Worm (Caenorhabditis elegans) whole organism, L4 larva: Measurements from ENCODE around the gene glb-12.

Source experiments
- Y105C5A.15 ChIP-seq: fragments of 200-800 bp; sonication (Bioruptor generic); IDR thresholded peaks from 2 replicates; pipeline ENCODE4 v1.3.6; 2022; ENCODE audit warnings: missing genetic modification characterization, missing compliant biosample characterization
- aha-1 ChIP-seq: fragments of 150-350 bp; peaks from one replicate; lab custom pipeline; 2014; ENCODE audit warnings: missing biosample characterization, missing genetic modification characterization
- arid-1 ChIP-seq: fragments of 200-800 bp; sonication (Bioruptor generic); conservative IDR thresholded peaks from 2 replicates; pipeline ENCODE4 v1.3.6; 2022; ENCODE audit warnings: missing genetic modification reagents, missing genetic modification characterization, missing compliant biosample characterization
- attf-4 ChIP-seq: sonication (generic microtip); optimal IDR thresholded peaks from 3 replicates; lab custom pipeline; 2017; ENCODE audit warnings: missing biosample characterization, missing genetic modification characterization
- ceh-62 ChIP-seq: sonication (generic microtip); optimal IDR thresholded peaks from 2 replicates; lab custom pipeline; 2017; ENCODE audit warnings: missing biosample characterization, missing genetic modification characterization
- ces-1 ChIP-seq: fragments of 150-350 bp; sonication (generic microtip); optimal IDR thresholded peaks from 4 replicates; lab custom pipeline; 2014; ENCODE audit warnings: missing biosample characterization, missing genetic modification reagents, missing genetic modification characterization
- ctbp-1 ChIP-seq: fragments of 200-800 bp; sonication (Bioruptor generic); IDR thresholded peaks from 2 replicates; pipeline ENCODE4 v1.3.6; 2022; ENCODE audit warnings: missing genetic modification reagents, missing genetic modification characterization, missing compliant biosample characterization
- dmd-9 ChIP-seq: fragments of 200-800 bp; sonication (Bioruptor generic); IDR thresholded peaks from 2 replicates; pipeline ENCODE4 v1.3.6; 2022; ENCODE audit warnings: missing genetic modification reagents, missing genetic modification characterization, missing compliant biosample characterization
- dpl-1 ChIP-seq: fragments of 150-350 bp; optimal IDR thresholded peaks from 2 replicates; lab custom pipeline; 2014; ENCODE audit warnings: missing biosample characterization, missing genetic modification reagents, missing genetic modification characterization
- dve-1 ChIP-seq: sonication (generic microtip); optimal IDR thresholded peaks from 2 replicates; lab custom pipeline; 2017; ENCODE audit warnings: antibody characterized with exemption, mild to moderate bottlenecking, missing genetic modification characterization, missing compliant biosample characterization; ENCODE audit not compliant: insufficient read depth
- fkh-10 ChIP-seq: fragments of 150-350 bp; optimal IDR thresholded peaks from 2 replicates; lab custom pipeline; 2014; ENCODE audit warnings: missing biosample characterization, missing genetic modification reagents, missing genetic modification characterization
- hlh-30 ChIP-seq: sonication (generic microtip); optimal IDR thresholded peaks from 2 replicates; lab custom pipeline; 2017; ENCODE audit warnings: antibody characterized with exemption, mild to moderate bottlenecking, missing genetic modification characterization, missing compliant biosample characterization; ENCODE audit not compliant: insufficient read depth
- lim-7 ChIP-seq: fragments of 200-800 bp; sonication (Bioruptor generic); IDR thresholded peaks from 2 replicates; pipeline ENCODE4 v1.3.6; 2022; ENCODE audit warnings: missing genetic modification characterization, missing compliant biosample characterization
- lin-29 ChIP-seq: fragments of 200-800 bp; sonication (Bioruptor generic); IDR thresholded peaks from 2 replicates; pipeline ENCODE4 v1.3.6; 2022; ENCODE audit warnings: missing genetic modification reagents, missing genetic modification characterization, missing compliant biosample characterization
- lin-38 ChIP-seq: fragments of 200-800 bp; sonication (Bioruptor generic); IDR thresholded peaks from 2 replicates; pipeline ENCODE4 v1.3.6; 2022; ENCODE audit warnings: missing genetic modification reagents, missing genetic modification characterization, missing compliant biosample characterization
- mep-1 ChIP-seq: fragments of 150-350 bp; sonication (generic microtip); optimal IDR thresholded peaks from 3 replicates; lab custom pipeline; 2014; ENCODE audit warnings: missing biosample characterization, missing genetic modification characterization
- nhr-111 ChIP-seq: fragments of 200-800 bp; sonication (Bioruptor generic); optimal IDR thresholded peaks from 2 replicates; lab custom pipeline; 2018; ENCODE audit warnings: mild to moderate bottlenecking, missing genetic modification characterization, missing compliant biosample characterization
- nhr-25 ChIP-seq: sonication (generic microtip); optimal IDR thresholded peaks from 2 replicates; lab custom pipeline; 2017; ENCODE audit warnings: missing genetic modification characterization, mild to moderate bottlenecking, missing compliant biosample characterization, antibody characterized with exemption, moderate library complexity, borderline replicate concordance; ENCODE audit not compliant: insufficient read depth
- nhr-41 ChIP-seq: fragments of 200-800 bp; sonication (Bioruptor generic); IDR thresholded peaks from 2 replicates; pipeline ENCODE4 v1.3.6; 2022; ENCODE audit warnings: missing genetic modification reagents, missing genetic modification characterization, missing compliant biosample characterization
- nhr-76 ChIP-seq: fragments of 150-350 bp; optimal IDR thresholded peaks from 2 replicates; lab custom pipeline; 2014; ENCODE audit warnings: missing biosample characterization, missing genetic modification characterization
- pha-4 ChIP-seq, 2 experiments: fragments of 150-350 bp in 1 of 2; fragments of 200-800 bp in 1 of 2; sonication (Bioruptor generic) in 1 of 2; IDR thresholded peaks in 1 of 2; optimal IDR thresholded peaks in 1 of 2; 2 replicates each; pipeline versions ENCODE4 v1.3.6 to Lab custom; 2014 to 2022; ENCODE audit warnings: missing genetic modification characterization in 2 of 2, missing genetic modification reagents in 2 of 2, missing biosample characterization in 1 of 2, missing compliant biosample characterization in 1 of 2
- set-16 ChIP-seq: fragments of 200-800 bp; sonication (Bioruptor generic); IDR thresholded peaks from 2 replicates; pipeline ENCODE4 v1.3.6; 2022; ENCODE audit warnings: missing genetic modification reagents, missing genetic modification characterization, missing compliant biosample characterization
- snpc-4 ChIP-seq: fragments of 150-350 bp; optimal IDR thresholded peaks from 2 replicates; lab custom pipeline; 2014; ENCODE audit warnings: missing biosample characterization, missing genetic modification characterization
- spr-3 ChIP-seq: fragments of 200-800 bp; sonication (Bioruptor generic); optimal IDR thresholded peaks from 2 replicates; lab custom pipeline; 2018; ENCODE audit warnings: mild to moderate bottlenecking, missing genetic modification characterization, missing compliant biosample characterization
- unc-130 ChIP-seq: sonication (generic microtip); optimal IDR thresholded peaks from 2 replicates; lab custom pipeline; 2016; ENCODE audit warnings: missing genetic modification reagents, missing genetic modification characterization, missing compliant biosample characterization
- unc-62 ChIP-seq, 3 experiments: fragments of 150-350 bp in 1 of 3; sonication (generic microtip); optimal IDR thresholded peaks in 2 of 3; peaks in 1 of 3; 1 replicate in 1 of 3; 2 replicates in 2 of 3; lab custom pipeline; 2014 to 2017; ENCODE audit warnings: missing biosample characterization in 3 of 3, missing genetic modification characterization in 3 of 3, missing genetic modification reagents in 3 of 3, missing genotype in 1 of 3
- zag-1 ChIP-seq: fragments of 150-350 bp; optimal IDR thresholded peaks from 2 replicates; lab custom pipeline; 2014; ENCODE audit warnings: missing biosample characterization, missing genetic modification characterization

The glb-12 gene

ce11 chrII:10731552-10731951, at the start of gene glb-12:
Gene glb-12 (minus strand): TSS chrII:10731652.
- TF ChIP-seq unc-62 (GFP tag; optimal IDR thresholded peaks at IDR 0.05 in 1 of 2; lab: Kevin White, UChicago) = peak in 1 of 2 experiments; percentile 48
- no peak for TF ChIP-seq unc-62 (tag; optimal IDR thresholded peaks at IDR 0.05; lab: Kevin White, UChicago)
- no peak for TF ChIP-seq Y105C5A.15 (GFP tag; lab: Robert Waterston, UW)
- TF ChIP-seq fkh-10 (GFP tag; lab: Kevin White, UChicago) = no peak
- TF ChIP-seq nhr-25 (tag; lab: Kevin White, UChicago) = no peak
- no peak for TF ChIP-seq nhr-111 (GFP tag; lab: Kevin White, UChicago)

- no peak for TF ChIP-seq nhr-41 (GFP tag; lab: Robert Waterston, UW)
- TF ChIP-seq dve-1 (tag; lab: Kevin White, UChicago) = no peak
- TF ChIP-seq lim-7 (GFP tag; lab: Robert Waterston, UW) = no peak
Observed at ce11 chrII:10778026-10778425, 46.6 kb upstream of the glb-12 start, which contains the start of gene mpz-1. Gene mpz-1 (minus strand): TSS chrII:10778126.

ce11 chrII:10769291-10769690, 37.8 kb upstream of the glb-12 start:
- TF ChIP-seq ces-1 (GFP tag; lab: Kevin White, UChicago) (peak; percentile 79), fkh-10 (GFP tag; lab: Kevin White, UChicago) (peak; percentile 83), dmd-9 (GFP tag; lab: Robert Waterston, UW) (no peak), arid-1 (GFP tag; lab: Robert Waterston, UW) (no peak), ctbp-1 (0 out of 2 replicates have a peak, but pooled peaks have one; percentile 43), zag-1 (tag; lab: Kevin White, UChicago) (no peak)

ce11 chrII:10767977-10768376, 36.5 kb upstream of the glb-12 start:
- no peak for TF ChIP-seq nhr-76
- TF ChIP-seq set-16 (GFP tag; lab: Robert Waterston, UW) = no peak
- no peak for TF ChIP-seq zag-1 (tag; lab: Kevin White, UChicago)
- TF ChIP-seq mep-1 (tag; lab: Kevin White, UChicago) = no peak
- TF ChIP-seq snpc-4 (tag; lab: Kevin White, UChicago) = no peak
- no peak for TF ChIP-seq ceh-62 (tag; lab: Kevin White, UChicago)
- peak in 1 of 2 experiments; percentile 74 for TF ChIP-seq unc-62 (GFP tag; optimal IDR thresholded peaks at IDR 0.05 in 1 of 2; lab: Kevin White, UChicago)
- no peak for TF ChIP-seq unc-62 (tag; optimal IDR thresholded peaks at IDR 0.05; lab: Kevin White, UChicago)
- no peak for TF ChIP-seq lin-29 (GFP tag; lab: Robert Waterston, UW)
- TF ChIP-seq attf-4 (tag; lab: Kevin White, UChicago) = no peak

- TF ChIP-seq dpl-1 (GFP tag; lab: Kevin White, UChicago) (no peak), hlh-30 (tag; lab: Kevin White, UChicago) (no peak), pha-4 (GFP tag; IDR thresholded peaks at IDR 0.05; lab: Robert Waterston, UW) (no peak), pha-4 (tag; optimal IDR thresholded peaks at IDR 0.05; lab: Kevin White, UChicago) (no peak), Y105C5A.15 (GFP tag; lab: Robert Waterston, UW) (no peak)
Observed at ce11 chrII:10766773-10767172, 35.3 kb upstream of the glb-12 start.

ce11 chrII:10765238-10765637, 33.8 kb upstream of the glb-12 start:
- TF ChIP-seq aha-1 (tag; lab: Kevin White, UChicago) = peak; percentile 91
- no peak for TF ChIP-seq lin-38

ce11 chrII:10761653-10762052, 30.2 kb upstream of the glb-12 start:
- TF ChIP-seq ctbp-1 (peak; percentile 68; the same call in 1 of the 2 replicates), unc-130 (GFP tag; lab: Kevin White, UChicago) (no peak), aha-1 (tag; lab: Kevin White, UChicago) (peak; percentile 86), spr-3 (GFP tag; lab: Kevin White, UChicago) (no peak), ces-1 (GFP tag; lab: Kevin White, UChicago) (peak; percentile 31), nhr-25 (tag; lab: Kevin White, UChicago) (no peak), fkh-10 (GFP tag; lab: Kevin White, UChicago) (peak; percentile 70)
